Worm (Caenorhabditis elegans): ENCODE measurements around the gene mut-14.

The mut-14 gene

ce11 chrV:5620040-5620439 is 40.5 kb downstream of the mut-14 start, which contains the start of gene memb-2:
memb-2 (minus strand) TSS chrV:5620140.
- TF ChIP-seq pes-1 (GFP tag; IDR thresholded peaks at IDR 0.05) (no peak), B0310.2 (tag; optimal IDR thresholded peaks at IDR 0.05) (no peak), hnd-1 (tag; optimal IDR thresholded peaks at IDR 0.05) (no peak), ama-1 (optimal IDR thresholded peaks at IDR 0.05) (no peak), F13C5.2 (tag; optimal IDR thresholded peaks at IDR 0.05) (no peak), tra-4 (tag; optimal IDR thresholded peaks at IDR 0.05) (no peak), sea-1 (GFP tag; conservative IDR thresholded peaks at IDR 0.05) (no peak)

DNA sequence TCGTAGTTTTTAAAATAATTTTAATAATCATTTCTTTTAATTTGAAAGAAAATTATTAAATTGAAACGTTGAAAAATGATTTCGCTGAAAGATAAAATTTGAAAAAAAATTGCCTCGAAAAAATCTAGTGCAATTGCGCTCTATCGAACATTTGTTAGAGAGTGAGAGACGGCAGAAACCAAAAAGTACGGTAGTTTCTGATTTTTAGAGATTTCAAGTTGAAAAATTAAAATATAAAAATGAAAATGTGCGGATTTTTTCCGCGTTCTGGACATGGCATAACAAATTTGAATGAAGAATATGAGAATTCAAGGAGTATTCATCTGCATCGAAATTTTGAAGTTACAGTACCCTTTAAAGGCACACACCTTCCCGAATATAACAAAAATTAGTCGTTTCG is 41.1 kb downstream of the mut-14 start:
- TF ChIP-seq tra-4 (tag; optimal IDR thresholded peaks at IDR 0.05) (no peak), F13C5.2 (tag; optimal IDR thresholded peaks at IDR 0.05) (no peak), aly-1 (tag; optimal IDR thresholded peaks at IDR 0.05) (no peak), ceh-13 (GFP tag; optimal IDR thresholded peaks at IDR 0.05) (no peak), pes-1 (GFP tag; IDR thresholded peaks at IDR 0.05) (no peak), hmbx-1 (tag; optimal IDR thresholded peaks at IDR 0.05) (no peak), scrt-1 (GFP tag; IDR thresholded peaks at IDR 0.05) (no peak), ets-7 (tag; optimal IDR thresholded peaks at IDR 0.05) (no peak), ceh-36 (tag; optimal IDR thresholded peaks at IDR 0.05) (no peak), tbx-11 (GFP tag; IDR thresholded peaks at IDR 0.05) (no peak), hnd-1 (tag; optimal IDR thresholded peaks at IDR 0.05) (no peak), hmg-4 (GFP tag; optimal IDR thresholded peaks at IDR 0.05) (no peak), tbx-37 (GFP tag; conservative IDR thresholded peaks at IDR 0.05) (no peak), sea-1 (GFP tag; conservative IDR thresholded peaks at IDR 0.05) (no peak), B0310.2 (tag; optimal IDR thresholded peaks at IDR 0.05) (no peak), ama-1 (optimal IDR thresholded peaks at IDR 0.05) (no peak), flt-1 (GFP tag; IDR thresholded peaks at IDR 0.05) (no peak)

- TF ChIP-seq sea-1 (GFP tag; conservative IDR thresholded peaks at IDR 0.05) (no peak), ceh-13 (GFP tag; optimal IDR thresholded peaks at IDR 0.05) (no peak), tbx-37 (GFP tag; conservative IDR thresholded peaks at IDR 0.05) (no peak), flt-1 (GFP tag; IDR thresholded peaks at IDR 0.05) (no peak), hmbx-1 (tag; optimal IDR thresholded peaks at IDR 0.05) (no peak), ceh-36 (tag; optimal IDR thresholded peaks at IDR 0.05) (no peak), scrt-1 (GFP tag; IDR thresholded peaks at IDR 0.05) (no peak), tbx-11 (GFP tag; IDR thresholded peaks at IDR 0.05) (no peak), pes-1 (GFP tag; IDR thresholded peaks at IDR 0.05) (no peak)
These were observed 43.2 kb downstream of the mut-14 start, which contains the start of gene M03E7.2 for ce11 chrV:5617301-5617700. M03E7.2 (plus strand) TSS chrV:5617601.

DNA sequence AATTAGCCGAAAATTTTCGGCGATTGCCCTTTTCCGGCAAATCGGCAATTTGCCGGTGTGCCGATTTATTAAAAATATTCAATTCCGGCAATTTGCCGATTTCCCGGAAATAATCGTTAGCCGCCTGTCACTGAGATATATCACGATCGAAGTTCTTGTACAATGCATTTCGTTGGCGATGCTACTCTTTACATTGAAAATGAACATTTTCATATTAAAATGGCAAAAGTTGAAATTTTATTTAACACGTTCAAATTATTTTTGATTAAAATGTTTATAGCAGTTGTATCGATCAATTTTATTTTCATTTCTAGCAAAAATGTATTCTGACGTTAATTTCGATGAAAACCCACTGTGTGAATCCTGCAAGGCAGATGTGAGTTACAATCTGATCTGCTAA is 45.8 kb downstream of the mut-14 start, which contains the start of gene M03E7.3:
M03E7.3 (plus strand) TSS at position 301 of the 400 bp plus-strand sequence.
- TF ChIP-seq hmbx-1 (tag; optimal IDR thresholded peaks at IDR 0.05): no peak
- no peak for TF ChIP-seq ets-7 (tag; optimal IDR thresholded peaks at IDR 0.05)
- no peak for TF ChIP-seq sea-1 (GFP tag; conservative IDR thresholded peaks at IDR 0.05)
- TF ChIP-seq ama-1 (optimal IDR thresholded peaks at IDR 0.05): no peak
- TF ChIP-seq B0310.2 (tag; optimal IDR thresholded peaks at IDR 0.05): no peak
- TF ChIP-seq ceh-13 (GFP tag; optimal IDR thresholded peaks at IDR 0.05): no peak
- no peak for TF ChIP-seq hnd-1 (tag; optimal IDR thresholded peaks at IDR 0.05)
- TF ChIP-seq flt-1 (GFP tag; IDR thresholded peaks at IDR 0.05): no peak
- TF ChIP-seq ceh-36 (tag; optimal IDR thresholded peaks at IDR 0.05): no peak
- no peak for TF ChIP-seq tra-4 (tag; optimal IDR thresholded peaks at IDR 0.05)
- TF ChIP-seq hmg-4 (GFP tag; optimal IDR thresholded peaks at IDR 0.05): no peak
- TF ChIP-seq tbx-11 (GFP tag; IDR thresholded peaks at IDR 0.05): no peak
- no peak for TF ChIP-seq aly-1 (tag; optimal IDR thresholded peaks at IDR 0.05)

DNA sequence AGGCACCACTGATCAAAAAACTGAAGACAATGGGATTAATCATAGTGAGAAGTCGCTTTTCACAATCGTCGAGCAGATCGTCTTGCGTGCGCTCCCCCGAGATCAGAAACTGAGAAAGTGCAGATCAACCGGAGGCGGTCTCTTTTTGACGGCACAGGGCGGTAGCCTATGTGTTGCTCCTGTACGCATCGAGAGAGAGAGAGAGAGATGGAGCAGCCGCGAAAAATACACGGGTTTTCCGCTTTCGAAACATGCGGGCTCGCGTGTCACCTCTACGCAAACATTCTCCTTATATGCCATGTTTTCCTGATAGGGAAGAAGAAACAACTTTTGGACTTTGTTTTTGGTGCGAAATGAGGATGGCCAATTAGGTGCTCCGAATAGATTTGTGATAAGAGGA is 47.4 kb downstream of the mut-14 start, which contains the start of gene lrpc-1:
lrpc-1 (minus strand) TSS at position 101 of the 400 bp plus-strand sequence.
- TF ChIP-seq scrt-1 (GFP tag; IDR thresholded peaks at IDR 0.05) (no peak), aly-1 (tag; optimal IDR thresholded peaks at IDR 0.05) (no peak), hnd-1 (tag; optimal IDR thresholded peaks at IDR 0.05) (no peak), tbx-37 (GFP tag; conservative IDR thresholded peaks at IDR 0.05) (no peak), pes-1 (GFP tag; IDR thresholded peaks at IDR 0.05) (no peak), tra-4 (tag; optimal IDR thresholded peaks at IDR 0.05) (no peak), flt-1 (GFP tag; IDR thresholded peaks at IDR 0.05) (no peak), tbx-11 (GFP tag; IDR thresholded peaks at IDR 0.05) (no peak), F13C5.2 (tag; optimal IDR thresholded peaks at IDR 0.05) (no peak), ama-1 (optimal IDR thresholded peaks at IDR 0.05) (no peak), ceh-13 (GFP tag; optimal IDR thresholded peaks at IDR 0.05) (no peak), ceh-36 (tag; optimal IDR thresholded peaks at IDR 0.05) (no peak), sea-1 (GFP tag; conservative IDR thresholded peaks at IDR 0.05) (no peak), hmg-4 (GFP tag; optimal IDR thresholded peaks at IDR 0.05) (no peak)

- no peak for TF ChIP-seq pes-1 (GFP tag; IDR thresholded peaks at IDR 0.05)
- no peak for TF ChIP-seq tra-4 (tag; optimal IDR thresholded peaks at IDR 0.05)
- TF ChIP-seq ama-1 (optimal IDR thresholded peaks at IDR 0.05): no peak
- TF ChIP-seq sea-1 (GFP tag; conservative IDR thresholded peaks at IDR 0.05): no peak
- TF ChIP-seq tbx-37 (GFP tag; conservative IDR thresholded peaks at IDR 0.05): no peak
- no peak for TF ChIP-seq B0310.2 (tag; optimal IDR thresholded peaks at IDR 0.05)
- no peak for TF ChIP-seq ceh-36 (tag; optimal IDR thresholded peaks at IDR 0.05)
- TF ChIP-seq hmbx-1 (tag; optimal IDR thresholded peaks at IDR 0.05): no peak
- no peak for TF ChIP-seq tbx-11 (GFP tag; IDR thresholded peaks at IDR 0.05)
- TF ChIP-seq hnd-1 (tag; optimal IDR thresholded peaks at IDR 0.05): no peak
- TF ChIP-seq aly-1 (tag; optimal IDR thresholded peaks at IDR 0.05): no peak
- TF ChIP-seq ceh-13 (GFP tag; optimal IDR thresholded peaks at IDR 0.05): no peak
- no peak for TF ChIP-seq hmg-4 (GFP tag; optimal IDR thresholded peaks at IDR 0.05)
- no peak for TF ChIP-seq scrt-1 (GFP tag; IDR thresholded peaks at IDR 0.05)
- no peak for TF ChIP-seq F13C5.2 (tag; optimal IDR thresholded peaks at IDR 0.05)
- no peak for TF ChIP-seq ets-7 (tag; optimal IDR thresholded peaks at IDR 0.05)
- no peak for TF ChIP-seq flt-1 (GFP tag; IDR thresholded peaks at IDR 0.05)
These were observed 50.3 kb downstream of the mut-14 start for ce11 chrV:5610186-5610585.
